Worm (Caenorhabditis elegans) whole organism, L3 larva: ENCODE data around the gene K02H11.4.

ENCODE experiments used
- R02D3.7 ChIP-seq: fragments of 150-350 bp; optimal IDR thresholded peaks from 2 replicates; lab custom pipeline; 2014; ENCODE audit warnings: missing biosample characterization, missing genetic modification characterization
- ZK546.5 ChIP-seq: sonication (generic microtip); optimal IDR thresholded peaks from 2 replicates; lab custom pipeline; 2017; ENCODE audit warnings: missing biosample characterization, missing genetic modification characterization
- aly-2 ChIP-seq: fragments of 150-350 bp; optimal IDR thresholded peaks from 2 replicates; lab custom pipeline; 2014; ENCODE audit warnings: missing biosample characterization, missing genetic modification characterization
- ceh-16 ChIP-seq: sonication (generic microtip); optimal IDR thresholded peaks from 2 replicates; lab custom pipeline; 2017; ENCODE audit warnings: missing biosample characterization, missing genetic modification characterization
- ceh-28 ChIP-seq: fragments of 150-350 bp; optimal IDR thresholded peaks from 2 replicates; lab custom pipeline; 2014; ENCODE audit warnings: missing biosample characterization, missing genetic modification reagents, missing genetic modification characterization
- ceh-9 ChIP-seq: sonication (generic microtip); optimal IDR thresholded peaks from 2 replicates; lab custom pipeline; 2018; ENCODE audit warnings: missing biosample characterization, missing genetic modification characterization
- daf-12 ChIP-seq: fragments of 150-350 bp; optimal IDR thresholded peaks from 2 replicates; lab custom pipeline; 2014; ENCODE audit warnings: missing biosample characterization, missing genetic modification reagents, missing genetic modification characterization
- egl-27 ChIP-seq: sonication (generic microtip); optimal IDR thresholded peaks from 4 replicates; lab custom pipeline; 2017; ENCODE audit warnings: missing biosample characterization, missing genetic modification reagents, missing genetic modification characterization
- egl-5 ChIP-seq: fragments of 150-350 bp; optimal IDR thresholded peaks from 2 replicates; lab custom pipeline; 2017; ENCODE audit warnings: missing biosample characterization, missing genetic modification reagents, missing genetic modification characterization, inconsistent platforms
- elt-1 ChIP-seq: fragments of 150-350 bp; optimal IDR thresholded peaks from 2 replicates; lab custom pipeline; 2014; ENCODE audit warnings: missing biosample characterization, missing genetic modification characterization
- elt-2 ChIP-seq: sonication (generic microtip); optimal IDR thresholded peaks from 2 replicates; lab custom pipeline; 2016; ENCODE audit warnings: missing genetic modification reagents, mild to moderate bottlenecking, missing genetic modification characterization, missing compliant biosample characterization
- eor-1 ChIP-seq, 2 experiments: fragments of 150-350 bp; optimal IDR thresholded peaks; 2 replicates each; lab custom pipeline; 2014 to 2018; ENCODE audit warnings: missing biosample characterization in 2 of 2, missing genetic modification characterization in 2 of 2
- fkh-10 ChIP-seq: sonication (generic microtip); optimal IDR thresholded peaks from 2 replicates; lab custom pipeline; 2017; ENCODE audit warnings: missing biosample characterization, missing genetic modification reagents, missing genetic modification characterization
- fkh-2 ChIP-seq: fragments of 150-350 bp; optimal IDR thresholded peaks from 2 replicates; lab custom pipeline; 2014; ENCODE audit warnings: missing biosample characterization, missing genetic modification reagents, missing genetic modification characterization
- fos-1 ChIP-seq: fragments of 150-350 bp; optimal IDR thresholded peaks from 2 replicates; lab custom pipeline; 2014; ENCODE audit warnings: missing biosample characterization, missing genetic modification characterization
- jun-1 ChIP-seq: fragments of 150-350 bp; optimal IDR thresholded peaks from 2 replicates; lab custom pipeline; 2014; ENCODE audit warnings: missing biosample characterization, missing genetic modification reagents, missing genetic modification characterization
- lsy-12 ChIP-seq: sonication (generic microtip); optimal IDR thresholded peaks from 2 replicates; lab custom pipeline; 2016; ENCODE audit warnings: mild to moderate bottlenecking, missing genetic modification characterization, missing compliant biosample characterization
- mdl-1 ChIP-seq: fragments of 150-350 bp; optimal IDR thresholded peaks from 2 replicates; lab custom pipeline; 2014; ENCODE audit warnings: missing biosample characterization, missing genetic modification characterization
- nfya-1 ChIP-seq: sonication (generic microtip); optimal IDR thresholded peaks from 2 replicates; lab custom pipeline; 2017; ENCODE audit warnings: missing genetic modification characterization, mild to moderate bottlenecking, missing compliant biosample characterization, antibody characterized with exemption, moderate library complexity; ENCODE audit not compliant: insufficient read depth
- nhr-12 ChIP-seq: fragments of 150-350 bp; optimal IDR thresholded peaks from 2 replicates; lab custom pipeline; 2014; ENCODE audit warnings: missing biosample characterization, missing genetic modification characterization
- nhr-23 ChIP-seq: fragments of 150-350 bp; optimal IDR thresholded peaks from 2 replicates; lab custom pipeline; 2014; ENCODE audit warnings: missing biosample characterization, missing genetic modification reagents, missing genetic modification characterization
- nhr-237 ChIP-seq: fragments of 150-350 bp; optimal IDR thresholded peaks from 2 replicates; lab custom pipeline; 2014; ENCODE audit warnings: missing biosample characterization, missing genetic modification characterization
- nhr-43 ChIP-seq: sonication (generic microtip); optimal IDR thresholded peaks from 2 replicates; lab custom pipeline; 2016; ENCODE audit warnings: mild to moderate bottlenecking, missing genetic modification characterization, missing compliant biosample characterization; ENCODE audit not compliant: poor library complexity, severe bottlenecking
- nhr-77 ChIP-seq: fragments of 150-350 bp; optimal IDR thresholded peaks from 2 replicates; lab custom pipeline; 2014; ENCODE audit warnings: missing biosample characterization, missing genetic modification characterization
- sea-2 ChIP-seq: fragments of 150-350 bp; sonication (generic microtip); optimal IDR thresholded peaks from 4 replicates; lab custom pipeline; 2014; ENCODE audit warnings: missing biosample characterization, missing genetic modification reagents, missing genetic modification characterization
- skn-1 ChIP-seq: fragments of 150-350 bp; optimal IDR thresholded peaks from 2 replicates; lab custom pipeline; 2014; ENCODE audit warnings: missing biosample characterization, missing genetic modification characterization
- snpc-4 ChIP-seq: fragments of 150-350 bp; optimal IDR thresholded peaks from 2 replicates; lab custom pipeline; 2014; ENCODE audit warnings: missing biosample characterization, missing genetic modification characterization
- tbx-2 ChIP-seq: sonication (generic microtip); optimal IDR thresholded peaks from 2 replicates; lab custom pipeline; 2016; ENCODE audit warnings: mild to moderate bottlenecking, missing genetic modification characterization, missing compliant biosample characterization
- unc-39 ChIP-seq: sonication (generic microtip); optimal IDR thresholded peaks from 4 replicates; lab custom pipeline; 2017; ENCODE audit warnings: missing biosample characterization, missing genetic modification characterization
- unc-62 ChIP-seq: fragments of 150-350 bp; sonication (generic microtip); optimal IDR thresholded peaks from 4 replicates; lab custom pipeline; 2014; ENCODE audit warnings: missing biosample characterization, missing genetic modification reagents, missing genetic modification characterization
- ztf-4 ChIP-seq: fragments of 150-350 bp; optimal IDR thresholded peaks from 2 replicates; lab custom pipeline; 2014; ENCODE audit warnings: missing biosample characterization, missing genetic modification characterization

K02H11.4 gene

DNA sequence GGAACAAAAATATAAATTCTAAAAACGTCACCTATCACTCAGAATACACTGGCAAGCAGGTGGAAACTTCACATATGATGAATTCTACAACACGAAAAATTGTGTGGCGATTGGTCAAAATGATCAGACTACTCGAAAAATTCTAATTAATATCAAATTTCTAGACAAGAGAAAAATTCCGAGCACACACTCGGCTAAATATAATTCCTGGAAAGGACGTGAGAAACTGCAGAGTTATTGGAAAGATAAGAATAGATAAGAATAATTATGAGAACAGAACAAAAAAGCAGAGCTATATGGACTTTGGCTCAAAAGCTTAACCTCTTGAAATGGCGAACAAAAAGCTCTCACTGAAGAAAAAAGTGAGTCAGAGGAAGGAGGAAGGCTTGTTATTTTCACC lies 43.8 kb downstream of the K02H11.4 start:
- no peak for TF ChIP-seq fkh-2 (tag; lab: Kevin White, UChicago)
- no peak for TF ChIP-seq mdl-1 (tag; lab: Kevin White, UChicago)
- TF ChIP-seq egl-5 (tag; lab: Kevin White, UChicago), result no peak
- TF ChIP-seq ceh-16 (tag; lab: Kevin White, UChicago), result no peak
- TF ChIP-seq ztf-4 (tag; lab: Kevin White, UChicago), result no peak
- no peak for TF ChIP-seq elt-2 (tag; lab: Kevin White, UChicago)
- TF ChIP-seq jun-1 (tag; lab: Kevin White, UChicago), result no peak
- TF ChIP-seq unc-39 (tag; lab: Kevin White, UChicago), result no peak
- TF ChIP-seq sea-2 (GFP tag; lab: Kevin White, UChicago), result no peak
- TF ChIP-seq egl-27, result no peak
- TF ChIP-seq unc-62, result no peak
- no peak for TF ChIP-seq aly-2
- TF ChIP-seq R02D3.7 (tag; lab: Kevin White, UChicago), result no peak
- TF ChIP-seq snpc-4, result no peak
- TF ChIP-seq nfya-1, result no peak
- TF ChIP-seq eor-1 (tag; optimal IDR thresholded peaks at IDR 0.05; lab: Kevin White, UChicago), result no peak
- TF ChIP-seq daf-12 (tag; lab: Kevin White, UChicago), result no peak
- TF ChIP-seq, all 47 proteins: peak for 0

- TF ChIP-seq jun-1 (tag; lab: Kevin White, UChicago) (no peak), fkh-10 (GFP tag; lab: Kevin White, UChicago) (peak; percentile 58)
These were observed 45.0 kb downstream of the K02H11.4 start for ce11 chrV:1486031-1486430.

ce11 chrV:1481742-1482141 lies 49.3 kb downstream of the K02H11.4 start, which contains the start of gene C38C3.4:
C38C3.4 (plus strand) TSS chrV:1482042.
- TF ChIP-seq nhr-23 (tag; lab: Kevin White, UChicago) (no peak), jun-1 (tag; lab: Kevin White, UChicago) (no peak), ZK546.5 (tag; lab: Kevin White, UChicago) (no peak), R02D3.7 (tag; lab: Kevin White, UChicago) (no peak), fos-1 (no peak), ceh-16 (tag; lab: Kevin White, UChicago) (no peak), nhr-12 (tag; lab: Kevin White, UChicago) (no peak), nhr-77 (tag; lab: Kevin White, UChicago) (no peak), tbx-2 (tag; lab: Kevin White, UChicago) (no peak), nhr-237 (tag; lab: Kevin White, UChicago) (no peak), lsy-12 (tag; lab: Kevin White, UChicago) (no peak), ceh-9 (tag; lab: Kevin White, UChicago) (no peak), skn-1 (tag; lab: Kevin White, UChicago) (no peak), ceh-28 (tag; lab: Kevin White, UChicago) (no peak), aly-2 (no peak), elt-2 (tag; lab: Kevin White, UChicago) (no peak), elt-1 (tag; lab: Kevin White, UChicago) (no peak)

DNA sequence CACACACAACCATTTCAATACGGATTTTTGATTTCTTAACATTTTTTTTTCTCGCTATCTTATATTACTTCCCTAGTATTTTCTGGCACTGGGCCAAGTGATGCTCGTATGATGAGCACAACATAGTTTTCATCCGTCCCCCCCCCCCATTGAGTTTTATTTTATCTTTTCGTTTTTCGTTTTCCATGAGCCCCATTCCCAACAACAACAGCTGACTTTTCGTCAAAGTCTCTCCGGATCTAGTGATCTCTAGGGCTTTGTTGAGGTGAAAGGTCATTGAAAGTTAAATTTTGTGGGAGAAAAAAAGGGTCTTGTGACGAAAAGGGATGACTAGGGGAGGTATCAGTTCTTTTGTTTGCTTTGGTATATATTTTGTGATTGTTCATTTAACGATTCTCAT lies 50.2 kb downstream of the K02H11.4 start:
- TF ChIP-seq egl-5 (tag; lab: Kevin White, UChicago) (peak; percentile 73), nhr-43 (no peak), fkh-2 (tag; lab: Kevin White, UChicago) (no peak)
